Worm (Caenorhabditis elegans) whole organism, L4 larva: ENCODE data around the gene K09A9.6.
A peak's percentile ranks its signal among the peaks of the same experiment; 100 is the strongest.

Experiments used
- F37D6.2 ChIP-seq: sonication (generic microtip); optimal IDR thresholded peaks from 2 replicates; lab custom pipeline; 2016; ENCODE audit warnings: mild to moderate bottlenecking, missing genetic modification characterization, missing compliant biosample characterization
- F49E8.2 ChIP-seq: sonication (generic microtip); optimal IDR thresholded peaks from 2 replicates; lab custom pipeline; 2016; ENCODE audit warnings: missing compliant biosample characterization, mild to moderate bottlenecking, missing genetic modification characterization, borderline replicate concordance
- T20F7.1 ChIP-seq: fragments of 200-800 bp; sonication (Bioruptor generic); optimal IDR thresholded peaks from 2 replicates; lab custom pipeline; 2018; ENCODE audit warnings: mild to moderate bottlenecking, missing genetic modification characterization, missing compliant biosample characterization
- Y48G9A.11 ChIP-seq: fragments of 200-800 bp; sonication (Bioruptor generic); IDR thresholded peaks from 2 replicates; pipeline ENCODE4 v1.3.6; 2022; ENCODE audit warnings: missing genetic modification reagents, missing genetic modification characterization, missing compliant biosample characterization
- Y5F2A.4 ChIP-seq: fragments of 200-800 bp; sonication (Bioruptor generic); optimal IDR thresholded peaks from 2 replicates; lab custom pipeline; 2018; ENCODE audit warnings: mild to moderate bottlenecking, missing genetic modification characterization, missing compliant biosample characterization
- Y75B8A.6 ChIP-seq: fragments of 200-800 bp; sonication (Bioruptor generic); IDR thresholded peaks from 2 replicates; pipeline ENCODE4 v1.3.6; 2022; ENCODE audit warnings: missing genetic modification reagents, missing genetic modification characterization, missing compliant biosample characterization
- ZK337.2 ChIP-seq: fragments of 200-800 bp; sonication (Bioruptor generic); IDR thresholded peaks from 2 replicates; pipeline ENCODE4 v1.3.6; 2022; ENCODE audit warnings: missing genetic modification reagents, missing genetic modification characterization, missing compliant biosample characterization
- ZK546.5 ChIP-seq, 2 experiments: sonication (generic microtip); optimal IDR thresholded peaks; 2 replicates each; lab custom pipeline; 2017; ENCODE audit warnings: missing biosample characterization in 2 of 2, missing genetic modification characterization in 2 of 2
- aha-1 ChIP-seq: fragments of 150-350 bp; peaks from one replicate; lab custom pipeline; 2014; ENCODE audit warnings: missing biosample characterization, missing genetic modification characterization
- arid-1 ChIP-seq: fragments of 200-800 bp; sonication (Bioruptor generic); conservative IDR thresholded peaks from 2 replicates; pipeline ENCODE4 v1.3.6; 2022; ENCODE audit warnings: missing genetic modification reagents, missing genetic modification characterization, missing compliant biosample characterization
- ceh-32 ChIP-seq: sonication (generic microtip); optimal IDR thresholded peaks from 2 replicates; lab custom pipeline; 2016; ENCODE audit warnings: mild to moderate bottlenecking, missing genetic modification characterization, missing compliant biosample characterization; ENCODE audit not compliant: poor library complexity
- ceh-44 ChIP-seq: fragments of 200-800 bp; sonication (Bioruptor generic); IDR thresholded peaks from 2 replicates; pipeline ENCODE4 v1.3.6; 2022; ENCODE audit warnings: missing genetic modification reagents, missing genetic modification characterization, missing compliant biosample characterization
- ceh-62 ChIP-seq: sonication (generic microtip); optimal IDR thresholded peaks from 2 replicates; lab custom pipeline; 2017; ENCODE audit warnings: missing biosample characterization, missing genetic modification characterization
- ceh-82 ChIP-seq: sonication (generic microtip); optimal IDR thresholded peaks from 2 replicates; lab custom pipeline; 2017; ENCODE audit warnings: missing biosample characterization, missing genetic modification characterization
- ctbp-1 ChIP-seq: fragments of 200-800 bp; sonication (Bioruptor generic); IDR thresholded peaks from 2 replicates; pipeline ENCODE4 v1.3.6; 2022; ENCODE audit warnings: missing genetic modification reagents, missing genetic modification characterization, missing compliant biosample characterization
- daf-19 ChIP-seq: fragments of 200-800 bp; sonication (Bioruptor generic); conservative IDR thresholded peaks from 2 replicates; pipeline ENCODE4 v1.3.6; 2022; ENCODE audit warnings: missing genetic modification characterization, missing compliant biosample characterization
- dmd-6 ChIP-seq: fragments of 200-800 bp; sonication (Bioruptor generic); IDR thresholded peaks from 2 replicates; pipeline ENCODE4 v1.3.6; 2022; ENCODE audit warnings: missing genetic modification reagents, missing genetic modification characterization, missing compliant biosample characterization
- dpl-1 ChIP-seq: fragments of 150-350 bp; optimal IDR thresholded peaks from 2 replicates; lab custom pipeline; 2014; ENCODE audit warnings: missing biosample characterization, missing genetic modification reagents, missing genetic modification characterization
- dve-1 ChIP-seq: sonication (generic microtip); optimal IDR thresholded peaks from 2 replicates; lab custom pipeline; 2017; ENCODE audit warnings: antibody characterized with exemption, mild to moderate bottlenecking, missing genetic modification characterization, missing compliant biosample characterization; ENCODE audit not compliant: insufficient read depth
- egl-43 ChIP-seq: fragments of 200-800 bp; sonication (Bioruptor generic); IDR thresholded peaks from 2 replicates; pipeline ENCODE4 v1.3.6; 2022; ENCODE audit warnings: missing genetic modification reagents, missing genetic modification characterization, missing compliant biosample characterization
- fos-1 ChIP-seq: fragments of 150-350 bp; optimal IDR thresholded peaks from 2 replicates; lab custom pipeline; 2014; ENCODE audit warnings: missing biosample characterization, missing genetic modification characterization
- hif-1 ChIP-seq, 2 experiments: sonication (generic microtip); optimal IDR thresholded peaks; 2 replicates each; lab custom pipeline; 2016 to 2017; ENCODE audit warnings: missing compliant biosample characterization in 2 of 2, missing genetic modification characterization in 2 of 2, missing genetic modification reagents in 2 of 2, missing genotype in 2 of 2, mild to moderate bottlenecking in 1 of 2
- hlh-11 ChIP-seq: fragments of 200-800 bp; sonication (Bioruptor generic); optimal IDR thresholded peaks from 2 replicates; lab custom pipeline; 2018; ENCODE audit warnings: mild to moderate bottlenecking, missing genetic modification characterization, missing compliant biosample characterization
- jun-1 ChIP-seq: fragments of 150-350 bp; optimal IDR thresholded peaks from 2 replicates; lab custom pipeline; 2014; ENCODE audit warnings: missing biosample characterization, missing genetic modification reagents, missing genetic modification characterization
- lin-39 ChIP-seq: fragments of 150-350 bp; optimal IDR thresholded peaks from 2 replicates; lab custom pipeline; 2014; ENCODE audit warnings: missing biosample characterization, missing genetic modification reagents, missing genetic modification characterization
- madf-5 ChIP-seq, 2 experiments: fragments of 200-800 bp; sonication (Bioruptor generic); IDR thresholded peaks; 2 replicates each; pipeline ENCODE4 v1.3.6; 2022; ENCODE audit warnings: missing compliant biosample characterization in 2 of 2, missing genetic modification characterization in 2 of 2
- mdl-1 ChIP-seq, 2 experiments: fragments of 150-350 bp in 1 of 2; sonication (generic microtip) in 1 of 2; optimal IDR thresholded peaks; 2 replicates each; lab custom pipeline; 2014 to 2017; ENCODE audit warnings: missing biosample characterization in 2 of 2, missing genetic modification characterization in 2 of 2
- mdt-29 ChIP-seq: fragments of 200-800 bp; sonication (Bioruptor generic); IDR thresholded peaks from 2 replicates; pipeline ENCODE4 v1.3.6; 2022; ENCODE audit warnings: missing genetic modification reagents, missing genetic modification characterization, missing compliant biosample characterization
- mep-1 ChIP-seq: fragments of 150-350 bp; sonication (generic microtip); optimal IDR thresholded peaks from 3 replicates; lab custom pipeline; 2014; ENCODE audit warnings: missing biosample characterization, missing genetic modification characterization
- nhr-10 ChIP-seq: fragments of 150-350 bp; optimal IDR thresholded peaks from 2 replicates; lab custom pipeline; 2014; ENCODE audit warnings: missing biosample characterization, missing genetic modification characterization
- nhr-102 ChIP-seq: sonication (generic microtip); optimal IDR thresholded peaks from 2 replicates; lab custom pipeline; 2016; ENCODE audit warnings: mild to moderate bottlenecking, missing genetic modification characterization, moderate library complexity, missing compliant biosample characterization
- nhr-25 ChIP-seq: sonication (generic microtip); optimal IDR thresholded peaks from 2 replicates; lab custom pipeline; 2017; ENCODE audit warnings: missing genetic modification characterization, mild to moderate bottlenecking, missing compliant biosample characterization, antibody characterized with exemption, moderate library complexity, borderline replicate concordance; ENCODE audit not compliant: insufficient read depth
- nhr-41 ChIP-seq: fragments of 200-800 bp; sonication (Bioruptor generic); IDR thresholded peaks from 2 replicates; pipeline ENCODE4 v1.3.6; 2022; ENCODE audit warnings: missing genetic modification reagents, missing genetic modification characterization, missing compliant biosample characterization
- nhr-48 ChIP-seq: sonication (generic microtip); optimal IDR thresholded peaks from 2 replicates; lab custom pipeline; 2016; ENCODE audit warnings: mild to moderate bottlenecking, missing genetic modification characterization, missing compliant biosample characterization
- nhr-76 ChIP-seq: fragments of 150-350 bp; optimal IDR thresholded peaks from 2 replicates; lab custom pipeline; 2014; ENCODE audit warnings: missing biosample characterization, missing genetic modification characterization
- pha-4 ChIP-seq, 2 experiments: fragments of 150-350 bp in 1 of 2; fragments of 200-800 bp in 1 of 2; sonication (Bioruptor generic) in 1 of 2; IDR thresholded peaks in 1 of 2; optimal IDR thresholded peaks in 1 of 2; 2 replicates each; pipeline versions ENCODE4 v1.3.6 to Lab custom; 2014 to 2022; ENCODE audit warnings: missing genetic modification characterization in 2 of 2, missing genetic modification reagents in 2 of 2, missing biosample characterization in 1 of 2, missing compliant biosample characterization in 1 of 2
- php-3 ChIP-seq: fragments of 200-800 bp; sonication (Bioruptor generic); IDR thresholded peaks from 2 replicates; pipeline ENCODE4 v1.3.6; 2022; ENCODE audit warnings: missing genetic modification reagents, missing genetic modification characterization, missing compliant biosample characterization
- rbr-2 ChIP-seq: sonication (generic microtip); optimal IDR thresholded peaks from 2 replicates; lab custom pipeline; 2016; ENCODE audit warnings: missing genotype, missing genetic modification characterization, missing compliant biosample characterization
- sdz-12 ChIP-seq: fragments of 200-800 bp; sonication (Bioruptor generic); optimal IDR thresholded peaks from 2 replicates; lab custom pipeline; 2018; ENCODE audit warnings: mild to moderate bottlenecking, missing genetic modification characterization, missing compliant biosample characterization
- set-16 ChIP-seq: fragments of 200-800 bp; sonication (Bioruptor generic); IDR thresholded peaks from 2 replicates; pipeline ENCODE4 v1.3.6; 2022; ENCODE audit warnings: missing genetic modification reagents, missing genetic modification characterization, missing compliant biosample characterization
- snpc-1.2 ChIP-seq: fragments of 200-800 bp; sonication (Bioruptor generic); IDR thresholded peaks from 2 replicates; pipeline ENCODE4 v1.3.6; 2022; ENCODE audit warnings: missing genetic modification reagents, missing genetic modification characterization, missing compliant biosample characterization
- tra-1 ChIP-seq: fragments of 200-800 bp; sonication (Bioruptor generic); IDR thresholded peaks from 2 replicates; pipeline ENCODE4 v1.3.6; 2022; ENCODE audit warnings: missing genetic modification reagents, missing genetic modification characterization, missing compliant biosample characterization
- unc-130 ChIP-seq: sonication (generic microtip); optimal IDR thresholded peaks from 2 replicates; lab custom pipeline; 2016; ENCODE audit warnings: missing genetic modification reagents, missing genetic modification characterization, missing compliant biosample characterization
- unc-62 ChIP-seq, 3 experiments: fragments of 150-350 bp in 1 of 3; sonication (generic microtip); optimal IDR thresholded peaks in 2 of 3; peaks in 1 of 3; 1 replicate in 1 of 3; 2 replicates in 2 of 3; lab custom pipeline; 2014 to 2017; ENCODE audit warnings: missing biosample characterization in 3 of 3, missing genetic modification characterization in 3 of 3, missing genetic modification reagents in 3 of 3, missing genotype in 1 of 3
- vab-7 ChIP-seq: fragments of 200-800 bp; sonication (Bioruptor generic); IDR thresholded peaks from 2 replicates; pipeline ENCODE4 v1.3.6; 2022; ENCODE audit warnings: missing genetic modification reagents, missing genetic modification characterization, missing compliant biosample characterization
- zag-1 ChIP-seq: fragments of 150-350 bp; optimal IDR thresholded peaks from 2 replicates; lab custom pipeline; 2014; ENCODE audit warnings: missing biosample characterization, missing genetic modification characterization
- zfp-3 ChIP-seq: fragments of 200-800 bp; sonication (Bioruptor generic); conservative IDR thresholded peaks from 2 replicates; pipeline ENCODE4 v1.3.6; 2022; ENCODE audit warnings: missing genetic modification reagents, missing genetic modification characterization, missing compliant biosample characterization
- zip-11 ChIP-seq: fragments of 200-800 bp; sonication (Bioruptor generic); IDR thresholded peaks from 2 replicates; pipeline ENCODE4 v1.3.6; 2022; ENCODE audit warnings: missing genetic modification characterization, missing compliant biosample characterization
- ztf-11 ChIP-seq: fragments of 150-350 bp; optimal IDR thresholded peaks from 2 replicates; lab custom pipeline; 2014; ENCODE audit warnings: missing biosample characterization, missing genetic modification characterization

The K09A9.6 gene

ce11 chrX:15607498-15608019 lies 30.5 kb downstream of the K09A9.6 start, which contains the start of gene nipi-3:
Gene nipi-3 (plus strand): TSS chrX:15607969.
- peak; percentile 99 for TF ChIP-seq dmd-6 (GFP tag; lab: Robert Waterston, UW)
- TF ChIP-seq ZK337.2, result no peak
- TF ChIP-seq arid-1 (GFP tag; lab: Robert Waterston, UW), result peak; percentile 76
- no peak for TF ChIP-seq lin-39 (tag; lab: Kevin White, UChicago)
- TF ChIP-seq F37D6.2, result peak; percentile 88
- peak; percentile 86 for TF ChIP-seq ctbp-1 (GFP tag; lab: Robert Waterston, UW)
- no peak for TF ChIP-seq ZK546.5 (tag; optimal IDR thresholded peaks at IDR 0.05; lab: Kevin White, UChicago)
- no peak for TF ChIP-seq unc-130
- no peak for TF ChIP-seq Y48G9A.11
- TF ChIP-seq vab-7, result no peak
- TF ChIP-seq nhr-25, result peak; percentile 84
- no peak for TF ChIP-seq Y5F2A.4
- peak; percentile 59 for TF ChIP-seq fos-1 (tag; lab: Kevin White, UChicago)
- peak; percentile 86 for TF ChIP-seq jun-1 (tag; lab: Kevin White, UChicago)
- TF ChIP-seq nhr-41 (GFP tag; lab: Robert Waterston, UW), result peak; percentile 95
- TF ChIP-seq ceh-82 (tag; lab: Kevin White, UChicago), result no peak
- peak; percentile 82 for TF ChIP-seq zfp-3 (GFP tag; lab: Robert Waterston, UW)
- peak; percentile 91 for TF ChIP-seq aha-1
- TF ChIP-seq zip-11 (GFP tag; lab: Robert Waterston, UW), result no peak
- TF ChIP-seq nhr-48 (tag; lab: Kevin White, UChicago), result peak; percentile 91
- TF ChIP-seq Y75B8A.6, result 0 out of 2 replicates have a peak, but pooled peaks have one; percentile 16
- peak; percentile 98 for TF ChIP-seq hlh-11 (tag; lab: Kevin White, UChicago)
- peak; percentile 11 to 87 for TF ChIP-seq hif-1 (tag; optimal IDR thresholded peaks at IDR 0.05; lab: Kevin White, UChicago)
- peak; percentile 80 for TF ChIP-seq mdt-29 (GFP tag; lab: Robert Waterston, UW)
- no peak for TF ChIP-seq madf-5 (GFP tag; IDR thresholded peaks at IDR 0.05; lab: Robert Waterston, UW)
- TF ChIP-seq ceh-44 (GFP tag; lab: Robert Waterston, UW), result no peak
- TF ChIP-seq dve-1 (tag; lab: Kevin White, UChicago), result peak; percentile 99
- peak; percentile 64 for TF ChIP-seq dpl-1 (GFP tag; lab: Kevin White, UChicago)
- peak; percentile 73; the same call in 1 of the 2 replicates for TF ChIP-seq php-3 (GFP tag; lab: Robert Waterston, UW)
- no peak for TF ChIP-seq ztf-11 (tag; lab: Kevin White, UChicago)
- peak in 1 of 2 experiments; percentile 99 for TF ChIP-seq unc-62 (GFP tag; optimal IDR thresholded peaks at IDR 0.05 in 1 of 2; lab: Kevin White, UChicago)
- TF ChIP-seq unc-62 (tag; optimal IDR thresholded peaks at IDR 0.05; lab: Kevin White, UChicago), result no peak
- TF ChIP-seq sdz-12 (GFP tag; lab: Kevin White, UChicago), result no peak
- TF ChIP-seq F49E8.2, result no peak
- peak; percentile 94 for TF ChIP-seq nhr-10
- no peak for TF ChIP-seq ceh-32 (tag; lab: Kevin White, UChicago)
- TF ChIP-seq pha-4 (GFP tag; IDR thresholded peaks at IDR 0.05; lab: Robert Waterston, UW), result peak; percentile 93
- peak; percentile 2 for TF ChIP-seq pha-4 (tag; optimal IDR thresholded peaks at IDR 0.05; lab: Kevin White, UChicago)
- peak; percentile 84 for TF ChIP-seq egl-43 (GFP tag; lab: Robert Waterston, UW)
- TF ChIP-seq nhr-102 (tag; lab: Kevin White, UChicago), result peak; percentile 93
- TF ChIP-seq mdl-1 (tag; optimal IDR thresholded peaks at IDR 0.05; lab: Kevin White, UChicago), result peak; percentile 99
- peak; percentile 88 for TF ChIP-seq rbr-2 (tag; lab: Kevin White, UChicago)
- TF ChIP-seq ceh-62 (tag; lab: Kevin White, UChicago), result no peak
- no peak for TF ChIP-seq daf-19
- no peak for TF ChIP-seq snpc-1.2 (GFP tag; lab: Robert Waterston, UW)
- TF ChIP-seq nhr-76 (tag; lab: Kevin White, UChicago), result peak; percentile 80
- peak; percentile 68 for TF ChIP-seq set-16 (GFP tag; lab: Robert Waterston, UW)
- peak; percentile 97 for TF ChIP-seq tra-1 (GFP tag; lab: Robert Waterston, UW)
- TF ChIP-seq T20F7.1 (GFP tag; lab: Kevin White, UChicago), result peak; percentile 88
- peak; percentile 38 for TF ChIP-seq zag-1 (tag; lab: Kevin White, UChicago)
- TF ChIP-seq mep-1 (tag; lab: Kevin White, UChicago), result peak; percentile 98
